Fruit fly (Drosophila melanogaster): Measurements from ENCODE around the gene CG44385.

Gene CG44385

DNA sequence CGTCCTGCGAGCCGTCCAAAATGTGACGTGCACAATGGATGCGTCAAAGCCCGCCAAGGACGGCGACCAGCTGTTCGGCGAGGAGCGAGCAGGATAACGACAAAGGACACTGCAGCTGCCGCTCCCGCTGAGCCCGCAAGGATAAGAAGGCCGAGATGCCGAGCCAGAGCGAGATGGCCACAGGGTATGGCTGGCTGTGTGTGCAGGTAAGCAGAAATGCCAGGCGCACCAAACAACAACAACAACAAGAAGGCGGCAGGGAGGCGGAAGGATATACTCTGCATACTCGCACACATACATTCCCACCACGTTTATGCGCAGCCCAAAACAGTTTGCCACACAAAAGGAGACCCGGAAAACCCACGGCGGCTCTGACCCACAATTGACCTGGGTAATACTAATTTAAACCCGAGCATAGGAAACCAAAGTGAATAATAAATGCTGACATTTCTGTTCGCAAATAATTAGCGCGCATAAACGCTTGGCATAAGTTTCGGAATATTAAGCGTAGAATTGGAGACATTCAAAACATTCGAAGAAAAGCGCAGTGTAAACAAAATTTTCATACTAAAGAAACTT, 14.5 kb upstream of the CG44385 start (continued):
- TF ChIP-seq achi (GFP tag; optimal IDR thresholded peaks at IDR 0.05) (peak; percentile 14), lz (GFP tag; optimal IDR thresholded peaks at IDR 0.05) (peak; percentile 15), Ets21C (GFP tag; optimal IDR thresholded peaks at IDR 0.05) (no peak), Blimp-1 (GFP tag; optimal IDR thresholded peaks at IDR 0.05) (no peak), CG6792 (GFP tag; optimal IDR thresholded peaks at IDR 0.05) (no peak), ss (GFP tag; optimal IDR thresholded peaks at IDR 0.05) (peak in 1 of 2 experiments; percentile 61), spab (GFP tag; optimal IDR thresholded peaks at IDR 0.05) (no peak), topi (GFP tag; optimal IDR thresholded peaks at IDR 0.05) (peak; percentile 51), Gug (GFP tag; IDR thresholded peaks at IDR 0.05) (0 out of 2 replicates have a peak, but pooled peaks have one; percentile 9), CG6276 (GFP tag; optimal IDR thresholded peaks at IDR 0.05) (no peak), CG3032 (tag; optimal IDR thresholded peaks at IDR 0.05) (peak; percentile 29), CG11902 (GFP tag; optimal IDR thresholded peaks at IDR 0.05) (no peak), OdsH (GFP tag; optimal IDR thresholded peaks at IDR 0.05) (peak; percentile 7), CG11762 (GFP tag; optimal IDR thresholded peaks at IDR 0.05; ENCODE audit: insufficient read depth) (no peak), Met (GFP tag; optimal IDR thresholded peaks at IDR 0.05) (peak; percentile 16), Eip78C (GFP tag) (peak; percentile 62), CG16779 (tag; optimal IDR thresholded peaks at IDR 0.05) (no peak), CG3919 (GFP tag; optimal IDR thresholded peaks at IDR 0.05) (peak; percentile 37), CG31627 (GFP tag; optimal IDR thresholded peaks at IDR 0.05) (peak; percentile 30), CG6163 (GFP tag; IDR thresholded peaks at IDR 0.05) (peak; percentile 77), fkh (GFP tag; optimal IDR thresholded peaks at IDR 0.05) (no peak), CG8632 (GFP tag; optimal IDR thresholded peaks at IDR 0.05) (no peak), eg (GFP tag; IDR thresholded peaks at IDR 0.05) (peak; percentile 76), Hr4 (GFP tag; optimal IDR thresholded peaks at IDR 0.05) (peak; percentile 25), Sox102F (GFP tag; optimal IDR thresholded peaks at IDR 0.05) (peak; percentile 20), salr (GFP tag; optimal IDR thresholded peaks at IDR 0.05) (no peak), Eip93F (GFP tag; optimal IDR thresholded peaks at IDR 0.05) (no peak), acj6 (GFP tag; optimal IDR thresholded peaks at IDR 0.05) (peak; percentile 50), Lpt (GFP tag; optimal IDR thresholded peaks at IDR 0.05) (no peak), CG9139 (GFP tag; optimal IDR thresholded peaks at IDR 0.05) (no peak), Smox (GFP tag; optimal IDR thresholded peaks at IDR 0.05) (peak; percentile 8), Hr38 (GFP tag; optimal IDR thresholded peaks at IDR 0.05) (no peak), CG7368 (GFP tag; optimal IDR thresholded peaks at IDR 0.05) (peak; percentile 30), CG6808 (GFP tag; optimal IDR thresholded peaks at IDR 0.05) (no peak), CG32006 (GFP tag; optimal IDR thresholded peaks at IDR 0.05) (peak; percentile 30), CG1621 (tag; optimal IDR thresholded peaks at IDR 0.05) (no peak), dsx (GFP tag; optimal IDR thresholded peaks at IDR 0.05; ENCODE audit: poor library complexity, severe bottlenecking) (peak; percentile 44), pdm3 (GFP tag; optimal IDR thresholded peaks at IDR 0.05) (peak; percentile 37), fd59A (GFP tag; optimal IDR thresholded peaks at IDR 0.05) (no peak), svp (GFP tag) (peak; percentile 76)

DNA sequence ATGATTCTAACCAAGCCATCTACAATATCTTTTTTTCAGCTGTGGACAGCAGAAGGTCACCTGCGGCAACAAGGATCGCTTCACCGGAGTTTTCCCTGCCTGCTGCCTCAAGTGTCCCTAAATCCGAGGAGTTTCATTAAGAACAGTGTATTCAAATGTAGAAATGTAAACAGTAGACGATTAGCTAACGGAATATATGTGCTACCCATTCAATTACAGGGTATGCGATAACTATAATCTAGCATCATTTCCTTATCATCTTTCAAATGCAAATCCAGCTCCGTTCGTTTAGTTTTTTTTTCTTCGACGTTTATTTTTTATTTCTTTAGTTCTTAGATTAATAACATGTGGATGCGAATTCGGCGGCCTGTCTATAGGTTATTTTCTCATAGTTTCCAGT, 12.4 kb upstream of the CG44385 start:
- TF ChIP-seq salr (GFP tag; optimal IDR thresholded peaks at IDR 0.05): no peak

DNA sequence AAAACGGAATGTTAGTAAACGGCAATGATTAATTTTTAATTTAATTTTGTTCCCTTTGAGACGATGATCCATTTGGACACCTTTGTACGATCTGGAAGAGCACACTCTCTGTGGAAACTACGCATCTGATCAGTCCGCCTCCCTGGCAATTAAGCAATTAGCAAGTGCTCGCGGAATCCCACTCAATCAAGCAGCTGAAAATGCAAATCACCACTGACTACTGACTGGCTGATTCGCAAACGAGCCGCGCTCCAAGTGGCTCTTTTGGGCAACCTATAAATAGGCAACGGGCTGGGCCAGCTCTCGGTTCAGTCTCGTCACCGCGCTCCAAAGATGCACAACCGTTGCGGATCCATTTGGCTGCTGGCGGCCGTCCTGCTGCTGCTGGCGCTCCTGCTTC, 11.6 kb upstream of the CG44385 start, which contains the start of gene CG15201:
TSS of gene CG15201 (plus strand) at position 301 of the 400 bp plus-strand sequence.
- no peak for TF ChIP-seq Gug (GFP tag; IDR thresholded peaks at IDR 0.05)
- TF ChIP-seq Eip75B (GFP tag; optimal IDR thresholded peaks at IDR 0.05): no peak
- no peak for TF ChIP-seq Hr4 (GFP tag; optimal IDR thresholded peaks at IDR 0.05)
- TF ChIP-seq CG6854 (GFP tag; optimal IDR thresholded peaks at IDR 0.05): no peak
- no peak for TF ChIP-seq Ets96B (tag; optimal IDR thresholded peaks at IDR 0.05)
- no peak for TF ChIP-seq CG34406 (GFP tag; optimal IDR thresholded peaks at IDR 0.05)
- no peak for TF ChIP-seq spab (GFP tag; optimal IDR thresholded peaks at IDR 0.05)
- no peak for TF ChIP-seq CG15336 (GFP tag; IDR thresholded peaks at IDR 0.05)
- no peak for TF ChIP-seq Lpt (GFP tag; optimal IDR thresholded peaks at IDR 0.05)
- no peak for TF ChIP-seq CG11294 (GFP tag; IDR thresholded peaks at IDR 0.05)
- no peak for TF ChIP-seq topi (GFP tag; optimal IDR thresholded peaks at IDR 0.05)
- TF ChIP-seq Sox102F (GFP tag; optimal IDR thresholded peaks at IDR 0.05): no peak
- TF ChIP-seq CG31627 (GFP tag; optimal IDR thresholded peaks at IDR 0.05): no peak
- no peak for TF ChIP-seq CG7368 (GFP tag; optimal IDR thresholded peaks at IDR 0.05)
